Worm (Caenorhabditis elegans): ENCODE results near the gene sumv-1.

Gene sumv-1

ce11 chrIII:5263299-5263993, 9.5 kb upstream of the sumv-1 start, which contains the start of the genes C34E10.9 and hap-1:
Gene C34E10.9 (minus strand): TSS chrIII:5263399.
Gene hap-1 (plus strand): TSS chrIII:5263943.
- TF ChIP-seq nfya-1 (tag; optimal IDR thresholded peaks at IDR 0.05; ENCODE audit: insufficient read depth) (no peak), R02D3.7 (tag; optimal IDR thresholded peaks at IDR 0.05) (no peak), nhr-76 (tag; optimal IDR thresholded peaks at IDR 0.05) (no peak), elt-2 (tag; optimal IDR thresholded peaks at IDR 0.05) (no peak), egl-27 (tag; optimal IDR thresholded peaks at IDR 0.05) (no peak), nhr-237 (tag; optimal IDR thresholded peaks at IDR 0.05) (no peak), ztf-4 (tag; optimal IDR thresholded peaks at IDR 0.05) (no peak), lin-15B (tag; optimal IDR thresholded peaks at IDR 0.05) (no peak), eor-1 (tag; optimal IDR thresholded peaks at IDR 0.05) (no peak), nhr-11 (tag; optimal IDR thresholded peaks at IDR 0.05) (no peak), skn-1 (tag; optimal IDR thresholded peaks at IDR 0.05) (no peak), mdl-1 (tag; optimal IDR thresholded peaks at IDR 0.05) (no peak)

ce11 chrIII:5260394-5260793, 6.4 kb upstream of the sumv-1 start, which contains the start of gene gop-3:
Gene gop-3 (plus strand): TSS chrIII:5260694.
- TF ChIP-seq unc-39 (tag; optimal IDR thresholded peaks at IDR 0.05), result no peak
- no peak for TF ChIP-seq eor-1 (tag; optimal IDR thresholded peaks at IDR 0.05)
- no peak for TF ChIP-seq nhr-76 (tag; optimal IDR thresholded peaks at IDR 0.05)
- no peak for TF ChIP-seq snpc-4 (tag; optimal IDR thresholded peaks at IDR 0.05)

- no peak for TF ChIP-seq ztf-11 (tag; optimal IDR thresholded peaks at IDR 0.05)
- no peak for TF ChIP-seq nhr-237 (tag; optimal IDR thresholded peaks at IDR 0.05)
- no peak for TF ChIP-seq jun-1 (tag; optimal IDR thresholded peaks at IDR 0.05)
- TF ChIP-seq nhr-11 (tag; optimal IDR thresholded peaks at IDR 0.05), result no peak
- no peak for TF ChIP-seq elt-1 (tag; optimal IDR thresholded peaks at IDR 0.05)
- no peak for TF ChIP-seq elt-3 (tag; optimal IDR thresholded peaks at IDR 0.05)
- TF ChIP-seq snpc-4 (tag; optimal IDR thresholded peaks at IDR 0.05), result no peak
- no peak for TF ChIP-seq pqm-1 (tag; optimal IDR thresholded peaks at IDR 0.05)
- TF ChIP-seq unc-62 (GFP tag; optimal IDR thresholded peaks at IDR 0.05), result no peak
- TF ChIP-seq daf-12 (tag; optimal IDR thresholded peaks at IDR 0.05), result no peak
- no peak for TF ChIP-seq R02D3.7 (tag; optimal IDR thresholded peaks at IDR 0.05)
- no peak for TF ChIP-seq egl-5 (tag; optimal IDR thresholded peaks at IDR 0.05)
- no peak for TF ChIP-seq nhr-67 (tag; optimal IDR thresholded peaks at IDR 0.05)
- TF ChIP-seq mdl-1 (tag; optimal IDR thresholded peaks at IDR 0.05), result no peak
- no peak for TF ChIP-seq eor-1 (tag; optimal IDR thresholded peaks at IDR 0.05)
- TF ChIP-seq elt-2 (tag; optimal IDR thresholded peaks at IDR 0.05), result no peak
- no peak for TF ChIP-seq ztf-4 (tag; optimal IDR thresholded peaks at IDR 0.05)
- TF ChIP-seq ceh-28 (tag; optimal IDR thresholded peaks at IDR 0.05), result no peak
- no peak for TF ChIP-seq lsy-12 (tag; optimal IDR thresholded peaks at IDR 0.05)
These were observed 4.9 kb upstream of the sumv-1 start, which contains the start of gene gop-2 for ce11 chrIII:5258918-5259317. Gene gop-2 (plus strand): TSS chrIII:5259023.

- TF ChIP-seq tbx-2 (tag; optimal IDR thresholded peaks at IDR 0.05), result no peak
- TF ChIP-seq sea-2 (GFP tag; optimal IDR thresholded peaks at IDR 0.05), result no peak
- no peak for TF ChIP-seq ceh-9 (tag; optimal IDR thresholded peaks at IDR 0.05)
- TF ChIP-seq nhr-77 (tag; optimal IDR thresholded peaks at IDR 0.05), result no peak
- TF ChIP-seq pha-4 (tag; optimal IDR thresholded peaks at IDR 0.05), result no peak
- TF ChIP-seq ceh-82 (tag; optimal IDR thresholded peaks at IDR 0.05), result no peak
- TF ChIP-seq fkh-2 (tag; optimal IDR thresholded peaks at IDR 0.05), result no peak
- TF ChIP-seq snpc-4 (tag; optimal IDR thresholded peaks at IDR 0.05), result no peak
These were observed 5.3 kb downstream of the sumv-1 start for ce11 chrIII:5248706-5249105.

- no peak for TF ChIP-seq skn-1 (tag; optimal IDR thresholded peaks at IDR 0.05)
These were observed 8.9 kb downstream of the sumv-1 start for ce11 chrIII:5245067-5245466.

ce11 chrIII:5244539-5244938, 9.4 kb downstream of the sumv-1 start, which contains the start of gene cnd-1:
Gene cnd-1 (minus strand): TSS chrIII:5244639.
- TF ChIP-seq jun-1 (tag; optimal IDR thresholded peaks at IDR 0.05) (no peak), egl-5 (tag; optimal IDR thresholded peaks at IDR 0.05) (no peak), lin-39 (tag; optimal IDR thresholded peaks at IDR 0.05) (no peak), ztf-11 (tag; optimal IDR thresholded peaks at IDR 0.05) (no peak), nhr-28 (tag; optimal IDR thresholded peaks at IDR 0.05) (no peak), fkh-2 (tag; optimal IDR thresholded peaks at IDR 0.05) (no peak), nhr-23 (tag; optimal IDR thresholded peaks at IDR 0.05) (no peak), unc-62 (GFP tag; optimal IDR thresholded peaks at IDR 0.05) (no peak), nhr-11 (tag; optimal IDR thresholded peaks at IDR 0.05) (no peak), hmg-11 (tag; optimal IDR thresholded peaks at IDR 0.05) (no peak), tbx-2 (tag; optimal IDR thresholded peaks at IDR 0.05) (no peak), zag-1 (tag; optimal IDR thresholded peaks at IDR 0.05) (no peak), nhr-67 (tag; optimal IDR thresholded peaks at IDR 0.05) (no peak), mml-1 (tag; optimal IDR thresholded peaks at IDR 0.05) (no peak)
